Worm (Caenorhabditis elegans) whole organism, mixed stage, embryonic: Measurements from ENCODE around the gene snt-1.

Experiments
- M03D4.4 ChIP-seq: sonication (generic microtip); optimal IDR thresholded peaks from 2 replicates; lab custom pipeline; 2017; ENCODE audit warnings: mild to moderate bottlenecking, missing genetic modification characterization, missing compliant biosample characterization
- bed-3 ChIP-seq: fragments of 200-800 bp; sonication (Bioruptor generic); optimal IDR thresholded peaks from 3 replicates; lab custom pipeline; 2018; ENCODE audit warnings: mild to moderate bottlenecking, missing genetic modification characterization, moderate library complexity, missing compliant biosample characterization
- blmp-1 ChIP-seq: fragments of 150-350 bp; optimal IDR thresholded peaks from 2 replicates; lab custom pipeline; 2014; ENCODE audit warnings: missing biosample characterization, missing genetic modification characterization
- ceh-39 ChIP-seq: fragments of 150-350 bp; optimal IDR thresholded peaks from 2 replicates; lab custom pipeline; 2014; ENCODE audit warnings: missing biosample characterization, missing genetic modification characterization
- ceh-43 ChIP-seq: fragments of 200-800 bp; sonication (Bioruptor generic); optimal IDR thresholded peaks from 2 replicates; lab custom pipeline; 2018; ENCODE audit warnings: mild to moderate bottlenecking, missing genetic modification characterization, moderate library complexity, missing compliant biosample characterization
- ceh-83 ChIP-seq: fragments of 200-800 bp; sonication (Bioruptor generic); optimal IDR thresholded peaks from 2 replicates; lab custom pipeline; 2018; ENCODE audit warnings: mild to moderate bottlenecking, missing genetic modification characterization, missing compliant biosample characterization
- ces-1 ChIP-seq: fragments of 150-350 bp; optimal IDR thresholded peaks from 2 replicates; lab custom pipeline; 2014; ENCODE audit warnings: missing biosample characterization, missing genetic modification reagents, missing genetic modification characterization
- cnd-1 ChIP-seq: fragments of 200-800 bp; sonication (Bioruptor generic); optimal IDR thresholded peaks from 2 replicates; lab custom pipeline; 2018; ENCODE audit warnings: mild to moderate bottlenecking, missing genetic modification characterization, missing compliant biosample characterization
- drap-1 ChIP-seq: fragments of 200-800 bp; sonication (Bioruptor generic); optimal IDR thresholded peaks from 3 replicates; lab custom pipeline; 2018; ENCODE audit warnings: mild to moderate bottlenecking, missing genetic modification characterization, missing compliant biosample characterization
- elt-1 ChIP-seq: sonication (generic microtip); optimal IDR thresholded peaks from 2 replicates; lab custom pipeline; 2017; ENCODE audit warnings: missing genetic modification characterization, mild to moderate bottlenecking, missing compliant biosample characterization, antibody characterized with exemption, moderate library complexity, borderline replicate concordance; ENCODE audit not compliant: insufficient read depth
- elt-3 ChIP-seq: fragments of 150-350 bp; optimal IDR thresholded peaks from 2 replicates; lab custom pipeline; 2014; ENCODE audit warnings: missing biosample characterization, missing genetic modification characterization
- flh-1 ChIP-seq: fragments of 200-800 bp; sonication (Bioruptor generic); optimal IDR thresholded peaks from 2 replicates; lab custom pipeline; 2018; ENCODE audit warnings: mild to moderate bottlenecking, missing genetic modification characterization, moderate library complexity, missing compliant biosample characterization
- ham-2 ChIP-seq: fragments of 200-800 bp; sonication (Bioruptor generic); optimal IDR thresholded peaks from 2 replicates; lab custom pipeline; 2018; ENCODE audit warnings: mild to moderate bottlenecking, missing genetic modification characterization, missing compliant biosample characterization
- hlh-1 ChIP-seq: fragments of 150-350 bp; optimal IDR thresholded peaks from 2 replicates; lab custom pipeline; 2014; ENCODE audit warnings: missing biosample characterization, missing genetic modification reagents, missing genetic modification characterization
- lin-13 ChIP-seq: fragments of 150-350 bp; optimal IDR thresholded peaks from 2 replicates; lab custom pipeline; 2014; ENCODE audit warnings: missing biosample characterization, missing genetic modification characterization
- lin-32 ChIP-seq: fragments of 200-800 bp; sonication (Bioruptor generic); optimal IDR thresholded peaks from 2 replicates; lab custom pipeline; 2018; ENCODE audit warnings: mild to moderate bottlenecking, missing genetic modification characterization, missing compliant biosample characterization
- lsy-2 ChIP-seq: fragments of 150-350 bp; optimal IDR thresholded peaks from 2 replicates; lab custom pipeline; 2014; ENCODE audit warnings: missing biosample characterization, missing genetic modification characterization
- mab-5 ChIP-seq: fragments of 150-350 bp; optimal IDR thresholded peaks from 2 replicates; lab custom pipeline; 2014; ENCODE audit warnings: missing biosample characterization, missing genetic modification characterization
- mep-1 ChIP-seq: fragments of 150-350 bp; optimal IDR thresholded peaks from 2 replicates; lab custom pipeline; 2017; ENCODE audit warnings: missing biosample characterization, missing genetic modification reagents, missing genetic modification characterization, inconsistent platforms
- mls-2 ChIP-seq: sonication (generic microtip); optimal IDR thresholded peaks from 2 replicates; lab custom pipeline; 2016; ENCODE audit warnings: mild to moderate bottlenecking, missing genetic modification characterization, moderate library complexity, missing compliant biosample characterization
- nhr-12 ChIP-seq: fragments of 150-350 bp; optimal IDR thresholded peaks from 2 replicates; lab custom pipeline; 2014; ENCODE audit warnings: missing biosample characterization, missing genetic modification characterization
- nhr-2 ChIP-seq: fragments of 150-350 bp; optimal IDR thresholded peaks from 2 replicates; lab custom pipeline; 2014; ENCODE audit warnings: missing biosample characterization, missing genetic modification characterization
- nhr-237 ChIP-seq: fragments of 150-350 bp; optimal IDR thresholded peaks from 2 replicates; lab custom pipeline; 2014; ENCODE audit warnings: missing biosample characterization, missing genetic modification characterization
- nhr-28 ChIP-seq: fragments of 150-350 bp; optimal IDR thresholded peaks from 2 replicates; lab custom pipeline; 2014; ENCODE audit warnings: missing biosample characterization, missing genetic modification characterization
- nhr-76 ChIP-seq: sonication (generic microtip); optimal IDR thresholded peaks from 2 replicates; lab custom pipeline; 2017; ENCODE audit warnings: missing biosample characterization, missing genetic modification characterization
- pha-4 ChIP-seq: fragments of 150-350 bp; optimal IDR thresholded peaks from 2 replicates; lab custom pipeline; 2018; ENCODE audit warnings: missing biosample characterization, missing genetic modification reagents, missing genetic modification characterization
- sem-2 ChIP-seq: fragments of 200-800 bp; sonication (Bioruptor generic); optimal IDR thresholded peaks from 2 replicates; lab custom pipeline; 2018; ENCODE audit warnings: mild to moderate bottlenecking, missing genetic modification characterization, missing compliant biosample characterization
- snpc-4 ChIP-seq: fragments of 150-350 bp; optimal IDR thresholded peaks from 2 replicates; lab custom pipeline; 2014; ENCODE audit warnings: missing biosample characterization, missing genetic modification characterization
- sptf-1 ChIP-seq: sonication (generic microtip); optimal IDR thresholded peaks from 2 replicates; lab custom pipeline; 2017; ENCODE audit warnings: mild to moderate bottlenecking, missing genetic modification characterization, moderate library complexity, missing compliant biosample characterization
- tbx-8 ChIP-seq: fragments of 200-800 bp; sonication (Bioruptor generic); optimal IDR thresholded peaks from 2 replicates; lab custom pipeline; 2018; ENCODE audit warnings: mild to moderate bottlenecking, missing genetic modification characterization, moderate library complexity, missing compliant biosample characterization
- unc-120 ChIP-seq: sonication (generic microtip); optimal IDR thresholded peaks from 2 replicates; lab custom pipeline; 2017; ENCODE audit warnings: missing genetic modification characterization, missing compliant biosample characterization; ENCODE audit not compliant: poor library complexity, severe bottlenecking
- unc-39 ChIP-seq: fragments of 150-350 bp; optimal IDR thresholded peaks from 2 replicates; lab custom pipeline; 2014; ENCODE audit warnings: missing biosample characterization, missing genetic modification characterization
- unc-62 ChIP-seq: fragments of 150-350 bp; optimal IDR thresholded peaks from 2 replicates; lab custom pipeline; 2014; ENCODE audit warnings: missing biosample characterization, missing genetic modification reagents, missing genetic modification characterization
- zip-8 ChIP-seq: fragments of 150-350 bp; optimal IDR thresholded peaks from 2 replicates; lab custom pipeline; 2014; ENCODE audit warnings: missing biosample characterization, missing genetic modification characterization
- ztf-11 ChIP-seq: fragments of 150-350 bp; optimal IDR thresholded peaks from 2 replicates; lab custom pipeline; 2014; ENCODE audit warnings: missing biosample characterization, missing genetic modification characterization

Gene snt-1

DNA sequence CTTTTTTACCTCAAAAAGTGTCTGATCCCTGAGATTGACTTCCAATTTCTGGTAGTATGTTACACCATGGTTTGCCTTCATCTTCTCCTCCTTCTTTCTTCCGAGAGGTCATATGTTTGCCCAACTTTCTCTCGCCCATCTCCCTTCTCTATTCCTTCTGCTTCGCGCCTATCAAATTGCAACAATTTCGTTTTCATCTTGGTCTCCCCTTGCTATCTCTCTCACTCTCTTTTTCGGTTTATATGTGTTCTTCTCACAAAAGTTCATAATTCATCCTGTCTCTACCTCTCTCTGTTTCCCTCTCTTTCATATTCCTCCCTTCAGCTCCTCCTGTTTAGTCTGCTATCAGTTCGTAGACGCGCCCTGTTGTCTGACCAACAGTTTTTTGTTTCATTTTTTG lies 16.0 kb downstream of the snt-1 start:
- TF ChIP-seq nhr-237 (tag; lab: Kevin White, UChicago) (no peak), ceh-43 (GFP tag; lab: Kevin White, UChicago) (no peak), cnd-1 (no peak), ham-2 (GFP tag; lab: Kevin White, UChicago) (no peak), sptf-1 (tag; lab: Kevin White, UChicago) (no peak), ztf-11 (tag; lab: Kevin White, UChicago) (no peak), unc-39 (tag; lab: Kevin White, UChicago) (no peak), tbx-8 (GFP tag; lab: Kevin White, UChicago) (no peak), M03D4.4 (tag; lab: Kevin White, UChicago) (no peak), flh-1 (no peak), zip-8 (tag; lab: Kevin White, UChicago) (no peak), nhr-76 (tag; lab: Kevin White, UChicago) (no peak), mls-2 (tag; lab: Kevin White, UChicago) (no peak), mab-5 (no peak), ceh-83 (no peak), mep-1 (no peak), nhr-12 (tag; lab: Kevin White, UChicago) (no peak), hlh-1 (tag; lab: Kevin White, UChicago) (peak; percentile 72), unc-62 (GFP tag; lab: Kevin White, UChicago) (peak; percentile 7), drap-1 (no peak), blmp-1 (tag; lab: Kevin White, UChicago) (peak; percentile 76), nhr-2 (tag; lab: Kevin White, UChicago) (no peak), unc-120 (peak; percentile 83), pha-4 (tag; lab: Kevin White, UChicago) (no peak), lin-32 (GFP tag; lab: Kevin White, UChicago) (no peak), elt-3 (no peak), bed-3 (GFP tag; lab: Kevin White, UChicago) (no peak), ces-1 (peak; percentile 54), lsy-2 (tag; lab: Kevin White, UChicago) (no peak), snpc-4 (tag; lab: Kevin White, UChicago) (no peak), ceh-39 (no peak), elt-1 (tag; lab: Kevin White, UChicago) (no peak), sem-2 (GFP tag; lab: Kevin White, UChicago) (no peak), lin-13 (tag; lab: Kevin White, UChicago) (no peak), nhr-28 (tag; lab: Kevin White, UChicago) (no peak)

DNA sequence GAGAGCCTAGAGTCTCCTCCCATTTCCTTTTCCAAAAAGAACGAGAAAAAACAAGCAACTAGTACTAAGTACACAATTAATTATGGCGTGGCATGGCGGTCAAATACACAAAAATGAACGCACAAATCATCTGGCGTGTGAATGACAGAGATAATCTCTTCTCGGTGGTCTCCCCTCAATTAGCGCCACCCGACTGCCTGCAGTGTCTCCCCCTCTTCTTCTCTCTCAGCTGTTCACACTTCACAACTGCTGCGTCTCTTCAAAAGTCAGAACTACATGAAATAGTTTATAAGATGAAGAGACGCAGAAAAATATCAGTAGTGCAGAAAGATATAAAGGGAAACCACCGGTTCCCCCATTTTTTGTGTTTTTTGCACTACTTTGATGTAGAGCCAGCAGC lies 16.6 kb downstream of the snt-1 start:
- TF ChIP-seq nhr-28 (tag; lab: Kevin White, UChicago) (no peak), drap-1 (no peak), ceh-39 (no peak), mep-1 (peak; percentile 51), zip-8 (tag; lab: Kevin White, UChicago) (no peak), elt-3 (no peak), flh-1 (no peak), hlh-1 (tag; lab: Kevin White, UChicago) (peak; percentile 94), mls-2 (tag; lab: Kevin White, UChicago) (peak; percentile 68), mab-5 (no peak), ceh-43 (GFP tag; lab: Kevin White, UChicago) (no peak), unc-62 (GFP tag; lab: Kevin White, UChicago) (peak; percentile 89), pha-4 (tag; lab: Kevin White, UChicago) (peak; percentile 12), ztf-11 (tag; lab: Kevin White, UChicago) (no peak), nhr-76 (tag; lab: Kevin White, UChicago) (no peak), lin-32 (GFP tag; lab: Kevin White, UChicago) (no peak), nhr-2 (tag; lab: Kevin White, UChicago) (peak; percentile 67), lin-13 (tag; lab: Kevin White, UChicago) (no peak), sem-2 (GFP tag; lab: Kevin White, UChicago) (peak; percentile 20), M03D4.4 (tag; lab: Kevin White, UChicago) (peak; percentile 21), bed-3 (GFP tag; lab: Kevin White, UChicago) (peak; percentile 14), cnd-1 (peak; percentile 64), lsy-2 (tag; lab: Kevin White, UChicago) (no peak), elt-1 (tag; lab: Kevin White, UChicago) (peak; percentile 42), unc-39 (tag; lab: Kevin White, UChicago) (no peak), unc-120 (peak; percentile 6), ham-2 (GFP tag; lab: Kevin White, UChicago) (peak; percentile 72), ceh-83 (no peak), snpc-4 (tag; lab: Kevin White, UChicago) (no peak), sptf-1 (tag; lab: Kevin White, UChicago) (peak; percentile 53), nhr-12 (tag; lab: Kevin White, UChicago) (no peak), ces-1 (peak; percentile 81), blmp-1 (tag; lab: Kevin White, UChicago) (no peak), tbx-8 (GFP tag; lab: Kevin White, UChicago) (no peak), nhr-237 (tag; lab: Kevin White, UChicago) (peak; percentile 34)
